Fruit fly (Drosophila melanogaster) whole organism, prepupa: ENCODE results near the gene CG11755.

ENCODE experiments used
- CG10631 ChIP-seq: fragments of 200-800 bp; sonication (Bioruptor generic); optimal IDR thresholded peaks from 2 replicates; lab custom pipeline; 2016; ENCODE audit warnings: missing biosample characterization, missing genetic modification characterization
- CG10669 ChIP-seq: fragments of 200-800 bp; sonication (Bioruptor generic); optimal IDR thresholded peaks from 3 replicates; lab custom pipeline; 2018; ENCODE audit warnings: missing biosample characterization, mild to moderate bottlenecking, missing genetic modification characterization, moderate library complexity
- CG11294 ChIP-seq: fragments of 200-800 bp; sonication (Bioruptor generic); IDR thresholded peaks from 2 replicates; pipeline ENCODE4 v1.3.6; 2022; ENCODE audit warnings: missing biosample characterization, missing genetic modification characterization
- CG11762 ChIP-seq: fragments of 200-800 bp; sonication (Bioruptor generic); optimal IDR thresholded peaks from 3 replicates; lab custom pipeline; 2016; ENCODE audit warnings: missing biosample characterization, missing genetic modification characterization; ENCODE audit not compliant: insufficient read depth
- CG15336 ChIP-seq: fragments of 200-800 bp; sonication (Bioruptor generic); IDR thresholded peaks from 2 replicates; pipeline ENCODE4 v1.3.6; 2022; ENCODE audit warnings: missing biosample characterization, missing genetic modification characterization
- CG1621 ChIP-seq: fragments of 200-800 bp; sonication (Bioruptor generic); optimal IDR thresholded peaks from 3 replicates; lab custom pipeline; 2018; ENCODE audit warnings: missing biosample characterization, mild to moderate bottlenecking, missing genetic modification characterization
- CG16779 ChIP-seq: fragments of 200-800 bp; sonication (Bioruptor generic); optimal IDR thresholded peaks from 3 replicates; lab custom pipeline; 2017; ENCODE audit warnings: missing biosample characterization, mild to moderate bottlenecking, missing genetic modification characterization
- CG4318 ChIP-seq: fragments of 200-800 bp; sonication (Bioruptor generic); optimal IDR thresholded peaks from 3 replicates; lab custom pipeline; 2017; ENCODE audit warnings: missing biosample characterization, mild to moderate bottlenecking, missing genetic modification characterization
- CG6163 ChIP-seq: fragments of 200-800 bp; sonication (Bioruptor generic); IDR thresholded peaks from 3 replicates; pipeline ENCODE4 v1.3.6; 2022; ENCODE audit warnings: missing biosample characterization, missing genetic modification characterization
- CG6276 ChIP-seq: fragments of 200-800 bp; sonication (Bioruptor generic); optimal IDR thresholded peaks from 2 replicates; lab custom pipeline; 2017; ENCODE audit warnings: missing biosample characterization, mild to moderate bottlenecking, missing genetic modification characterization
- CG6792 ChIP-seq: fragments of 200-800 bp; sonication (Bioruptor generic); optimal IDR thresholded peaks from 3 replicates; lab custom pipeline; 2016; ENCODE audit warnings: missing biosample characterization, missing genetic modification characterization
- CG6808 ChIP-seq: fragments of 200-800 bp; sonication (Bioruptor generic); optimal IDR thresholded peaks from 3 replicates; lab custom pipeline; 2017; ENCODE audit warnings: missing biosample characterization, missing genetic modification characterization, mild to moderate bottlenecking, moderate library complexity, missing genetic modification reagents
- CG6854 ChIP-seq: fragments of 200-800 bp; sonication (Bioruptor generic); optimal IDR thresholded peaks from 2 replicates; lab custom pipeline; 2017; ENCODE audit warnings: missing biosample characterization, mild to moderate bottlenecking, missing genetic modification characterization
- CG7368 ChIP-seq: fragments of 200-800 bp; sonication (Bioruptor generic); optimal IDR thresholded peaks from 3 replicates; lab custom pipeline; 2016; ENCODE audit warnings: missing biosample characterization, missing genetic modification characterization
- Eip75B ChIP-seq: fragments of 200-800 bp; sonication (Bioruptor generic); optimal IDR thresholded peaks from 3 replicates; lab custom pipeline; 2016; ENCODE audit warnings: missing biosample characterization, missing genetic modification characterization
- Eip78C ChIP-seq: fragments of 200-800 bp; sonication (Bioruptor generic); peaks from one replicate; lab custom pipeline; 2016; ENCODE audit warnings: missing biosample characterization, missing genetic modification characterization
- Eip93F ChIP-seq: fragments of 200-800 bp; sonication (Bioruptor generic); optimal IDR thresholded peaks from 2 replicates; lab custom pipeline; 2016; ENCODE audit warnings: missing biosample characterization, mild to moderate bottlenecking, missing genetic modification characterization
- Ets21C ChIP-seq: fragments of 200-800 bp; sonication (Bioruptor generic); optimal IDR thresholded peaks from 3 replicates; lab custom pipeline; 2016; ENCODE audit warnings: missing biosample characterization, missing genetic modification characterization
- Hr38 ChIP-seq: sonication (Bioruptor generic); optimal IDR thresholded peaks from 2 replicates; lab custom pipeline; 2016; ENCODE audit warnings: missing biosample characterization, missing genetic modification characterization
- Met ChIP-seq: fragments of 200-800 bp; sonication (Bioruptor generic); optimal IDR thresholded peaks from 3 replicates; lab custom pipeline; 2016; ENCODE audit warnings: missing biosample characterization, missing genetic modification characterization
- Smox ChIP-seq: fragments of 200-800 bp; sonication (Bioruptor generic); optimal IDR thresholded peaks from 3 replicates; lab custom pipeline; 2016; ENCODE audit warnings: missing biosample characterization, missing genetic modification characterization
- Sox102F ChIP-seq: fragments of 200-800 bp; sonication (Bioruptor generic); optimal IDR thresholded peaks from 2 replicates; lab custom pipeline; 2016; ENCODE audit warnings: missing biosample characterization, mild to moderate bottlenecking, missing genetic modification characterization
- Sox14 ChIP-seq: fragments of 200-800 bp; sonication (Bioruptor generic); optimal IDR thresholded peaks from 3 replicates; lab custom pipeline; 2016; ENCODE audit warnings: missing biosample characterization, missing genetic modification characterization
- Sox15 ChIP-seq: fragments of 200-800 bp; sonication (Bioruptor generic); optimal IDR thresholded peaks from 3 replicates; lab custom pipeline; 2016; ENCODE audit warnings: missing biosample characterization, missing genetic modification characterization
- achi ChIP-seq: fragments of 200-800 bp; sonication (Bioruptor generic); optimal IDR thresholded peaks from 3 replicates; lab custom pipeline; 2016; ENCODE audit warnings: missing biosample characterization, missing genetic modification characterization
- acj6 ChIP-seq: fragments of 200-800 bp; sonication (Bioruptor generic); optimal IDR thresholded peaks from 3 replicates; lab custom pipeline; 2016; ENCODE audit warnings: missing biosample characterization, missing genetic modification characterization
- dac ChIP-seq: fragments of 200-800 bp; sonication (Bioruptor generic); optimal IDR thresholded peaks from 2 replicates; lab custom pipeline; 2017; ENCODE audit warnings: missing biosample characterization, mild to moderate bottlenecking, missing genetic modification characterization
- dsx ChIP-seq: fragments of 200-800 bp; optimal IDR thresholded peaks from 3 replicates; lab custom pipeline; 2019; ENCODE audit warnings: missing biosample characterization, mild to moderate bottlenecking, missing genetic modification characterization, moderate library complexity; ENCODE audit not compliant: poor library complexity, severe bottlenecking
- eg ChIP-seq: fragments of 200-800 bp; sonication (Bioruptor generic); IDR thresholded peaks from 3 replicates; pipeline ENCODE4 v1.3.6; 2022; ENCODE audit warnings: missing biosample characterization, missing genetic modification characterization
- esn ChIP-seq: fragments of 200-800 bp; sonication (Bioruptor generic); optimal IDR thresholded peaks from 2 replicates; lab custom pipeline; 2016; ENCODE audit warnings: missing biosample characterization, mild to moderate bottlenecking, missing genetic modification characterization, moderate library complexity
- fd59A ChIP-seq: fragments of 200-800 bp; sonication (Bioruptor generic); optimal IDR thresholded peaks from 2 replicates; lab custom pipeline; 2017; ENCODE audit warnings: missing biosample characterization, mild to moderate bottlenecking, missing genetic modification characterization, missing genetic modification reagents
- fd85E ChIP-seq: fragments of 200-800 bp; sonication (Bioruptor generic); optimal IDR thresholded peaks from 3 replicates; lab custom pipeline; 2016; ENCODE audit warnings: missing biosample characterization, missing genetic modification characterization
- fkh ChIP-seq: fragments of 200-800 bp; sonication (Bioruptor generic); optimal IDR thresholded peaks from 3 replicates; lab custom pipeline; 2017; ENCODE audit warnings: missing biosample characterization, mild to moderate bottlenecking, missing genetic modification characterization, moderate library complexity
- lz ChIP-seq: fragments of 200-800 bp; sonication (Bioruptor generic); optimal IDR thresholded peaks from 3 replicates; lab custom pipeline; 2016; ENCODE audit warnings: missing biosample characterization, missing genetic modification characterization
- net ChIP-seq: fragments of 200-800 bp; sonication (Bioruptor generic); optimal IDR thresholded peaks from 3 replicates; lab custom pipeline; 2016; ENCODE audit warnings: missing biosample characterization, missing genetic modification characterization
- ss ChIP-seq, 2 experiments: fragments of 200-800 bp; sonication (Bioruptor generic); optimal IDR thresholded peaks; 2 replicates in 1 of 2; 3 replicates in 1 of 2; lab custom pipeline; 2017 to 2018; ENCODE audit warnings: mild to moderate bottlenecking in 2 of 2, missing biosample characterization in 2 of 2, missing genetic modification characterization in 2 of 2, moderate library complexity in 1 of 2
- svp ChIP-seq: fragments of 200-800 bp; sonication (Bioruptor generic); peaks from one replicate; lab custom pipeline; 2016; ENCODE audit warnings: missing biosample characterization, missing genetic modification characterization
- vri ChIP-seq: fragments of 200-800 bp; sonication (Bioruptor generic); optimal IDR thresholded peaks from 3 replicates; lab custom pipeline; 2016; ENCODE audit warnings: missing biosample characterization, mild to moderate bottlenecking, missing genetic modification characterization

Gene CG11755

dm6 chr3R:8663668-8664283 lies 12.9 kb upstream of the CG11755 start, which contains the start of gene CG8032 (continued):
- peak; percentile 59 for TF ChIP-seq esn (GFP tag; lab: Kevin White, UChicago)
- 0 out of 2 replicates have a peak, but pooled peaks have one; percentile 12 for TF ChIP-seq CG15336 (GFP tag; lab: Robert Waterston, UW)
- TF ChIP-seq ss (GFP tag; optimal IDR thresholded peaks at IDR 0.05; lab: Kevin White, UChicago), result peak in 1 of 2 experiments; percentile 26
- TF ChIP-seq net (GFP tag; lab: Kevin White, UChicago), result no peak
- TF ChIP-seq CG6808, result no peak
- no peak for TF ChIP-seq CG6276 (GFP tag; lab: Kevin White, UChicago)
- TF ChIP-seq CG6792, result peak; percentile 24
- no peak for TF ChIP-seq CG7368 (GFP tag; lab: Kevin White, UChicago)
- no peak for TF ChIP-seq Hr38 (GFP tag; lab: Kevin White, UChicago)
- peak; percentile 29 for TF ChIP-seq dsx
- TF ChIP-seq lz (GFP tag; lab: Kevin White, UChicago), result peak; percentile 62
- no peak for TF ChIP-seq Sox15 (GFP tag; lab: Kevin White, UChicago)
- no peak for TF ChIP-seq CG6854 (GFP tag; lab: Kevin White, UChicago)
- TF ChIP-seq achi (GFP tag; lab: Kevin White, UChicago), result peak; percentile 100

- TF ChIP-seq CG10669 (GFP tag; lab: Kevin White, UChicago) (no peak), vri (GFP tag; lab: Kevin White, UChicago) (peak; percentile 84)
Observed at dm6 chr3R:8664699-8665340, 11.9 kb upstream of the CG11755 start.

dm6 chr3R:8667568-8667967 lies 9.1 kb upstream of the CG11755 start, which contains the start of gene CG8036:
Gene CG8036, plus strand, starts transcription at chr3R:8667868.
- no peak for TF ChIP-seq eg (GFP tag; lab: Robert Waterston, UW)
- no peak for TF ChIP-seq CG4318
- TF ChIP-seq fd59A (GFP tag; lab: Kevin White, UChicago), result no peak
- TF ChIP-seq CG10631, result no peak
- TF ChIP-seq CG1621 (tag; lab: Kevin White, UChicago), result no peak

dm6 chr3R:8668024-8668856 lies 8.5 kb upstream of the CG11755 start:
- TF ChIP-seq Eip78C (GFP tag; lab: Kevin White, UChicago) (peak; percentile 65), vri (GFP tag; lab: Kevin White, UChicago) (peak; percentile 81), Eip93F (GFP tag; lab: Kevin White, UChicago) (peak; percentile 3), dsx (no peak), svp (GFP tag; lab: Kevin White, UChicago) (peak; percentile 63), dac (GFP tag; lab: Kevin White, UChicago) (no peak)
- TF ChIP-seq, all 60 proteins: peak for 4

- peak; percentile 98 for TF ChIP-seq Met (GFP tag; lab: Kevin White, UChicago)
- peak; percentile 97 for TF ChIP-seq dsx
- TF ChIP-seq CG11294 (GFP tag; lab: Robert Waterston, UW), result peak; percentile 94
- TF ChIP-seq Smox (GFP tag; lab: Kevin White, UChicago), result peak; percentile 97
- TF ChIP-seq Sox14 (GFP tag; lab: Kevin White, UChicago), result peak; percentile 98
- TF ChIP-seq fd85E (GFP tag; lab: Kevin White, UChicago), result peak; percentile 94
- peak; percentile 80 for TF ChIP-seq fkh (GFP tag; lab: Kevin White, UChicago)
- peak; percentile 98 for TF ChIP-seq CG10669 (GFP tag; lab: Kevin White, UChicago)
- peak; percentile 99 for TF ChIP-seq esn (GFP tag; lab: Kevin White, UChicago)
- TF ChIP-seq Ets21C (GFP tag; lab: Kevin White, UChicago), result peak; percentile 94
- TF ChIP-seq CG11762 (GFP tag; lab: Kevin White, UChicago), result peak; percentile 95
- TF ChIP-seq Sox102F (GFP tag; lab: Kevin White, UChicago), result peak; percentile 98
- TF ChIP-seq CG16779 (tag; lab: Kevin White, UChicago), result peak; percentile 97
- peak; percentile 98 for TF ChIP-seq acj6
- peak; percentile 98 for TF ChIP-seq CG7368 (GFP tag; lab: Kevin White, UChicago)
- peak; percentile 100 for TF ChIP-seq Eip78C (GFP tag; lab: Kevin White, UChicago)
- peak; percentile 98 for TF ChIP-seq vri (GFP tag; lab: Kevin White, UChicago)
- peak; percentile 99 for TF ChIP-seq CG6163 (GFP tag; lab: Robert Waterston, UW)
- TF ChIP-seq Eip75B (GFP tag; lab: Kevin White, UChicago), result peak; percentile 98
Observed at dm6 chr3R:8669029-8669707, 7.5 kb upstream of the CG11755 start.
